Fruit fly (Drosophila melanogaster): Measurements from ENCODE around the gene CG7099.

Gene CG7099

DNA sequence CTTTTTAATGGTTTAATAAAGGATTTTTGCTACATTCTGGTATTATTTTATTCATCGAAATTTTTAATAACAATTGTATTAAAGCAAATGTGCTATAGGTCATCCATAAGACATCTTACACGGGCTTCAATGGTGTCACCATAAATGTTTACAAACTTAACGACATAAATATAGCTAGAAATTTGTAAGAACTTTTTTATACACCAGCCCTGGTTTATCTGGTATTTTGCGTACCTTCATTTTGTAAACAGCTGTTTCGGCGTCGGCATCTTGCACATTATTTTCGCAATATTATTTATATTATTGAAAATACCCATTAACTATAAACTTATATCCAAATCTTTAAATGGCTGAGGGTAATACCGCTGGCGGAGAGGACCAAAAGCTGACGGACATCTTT is 20.0 kb upstream of the CG7099 start, which contains the start of gene Tap42 (continued):
- TF ChIP-seq NfI (GFP tag; optimal IDR thresholded peaks at IDR 0.05): no peak
- TF ChIP-seq CG5180 (GFP tag; optimal IDR thresholded peaks at IDR 0.05): no peak
- no peak for TF ChIP-seq pros (GFP tag; optimal IDR thresholded peaks at IDR 0.05)
- peak; percentile 0 for TF ChIP-seq CG10147 (GFP tag; optimal IDR thresholded peaks at IDR 0.05)
- TF ChIP-seq D19B (GFP tag; optimal IDR thresholded peaks at IDR 0.05): no peak
- no peak for TF ChIP-seq tgo (GFP tag; IDR thresholded peaks at IDR 0.05)
- TF ChIP-seq CG10543 (GFP tag; optimal IDR thresholded peaks at IDR 0.05): peak; percentile 33

DNA sequence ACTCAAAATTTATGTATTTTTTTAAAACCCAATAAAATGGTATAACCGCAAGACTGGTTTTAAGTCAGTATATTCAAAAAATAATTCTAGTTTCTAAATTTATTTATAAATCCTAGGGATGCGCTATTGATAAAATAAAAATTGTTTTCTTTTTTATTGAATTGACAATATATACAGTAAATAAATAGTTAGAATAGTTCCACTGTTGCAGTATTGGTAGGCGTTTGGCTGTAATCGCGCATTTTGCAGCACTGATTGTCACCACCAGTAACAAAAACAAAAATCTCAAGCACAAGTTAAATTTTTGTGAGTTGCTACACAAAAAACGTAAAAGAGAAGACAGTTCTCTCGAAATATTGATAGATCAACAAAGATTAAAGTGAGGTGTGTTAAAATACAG is 18.4 kb upstream of the CG7099 start, which contains the start of gene CG31855:
Gene CG31855 (plus strand): TSS at position 265 of the 400 bp plus-strand sequence.
- TF ChIP-seq Hr3 (GFP tag; optimal IDR thresholded peaks at IDR 0.05) (peak; percentile 82), CG13424 (tag; optimal IDR thresholded peaks at IDR 0.05) (peak; percentile 69), jumu (GFP tag; optimal IDR thresholded peaks at IDR 0.05) (peak; percentile 62), CG12104 (GFP tag; optimal IDR thresholded peaks at IDR 0.05) (peak; percentile 67), ac (GFP tag; optimal IDR thresholded peaks at IDR 0.05) (no peak), ssp (GFP tag; IDR thresholded peaks at IDR 0.05) (peak; percentile 50), br (optimal IDR thresholded peaks at IDR 0.05) (no peak), sna (GFP tag; IDR thresholded peaks at IDR 0.05; ENCODE audit: partially characterized antibody) (no peak), bowl (GFP tag; IDR thresholded peaks at IDR 0.05) (no peak), oc (tag; optimal IDR thresholded peaks at IDR 0.05) (no peak), CG6683 (GFP tag; optimal IDR thresholded peaks at IDR 0.05) (peak; percentile 52), caup (GFP tag; optimal IDR thresholded peaks at IDR 0.05; ENCODE audit: severe bottlenecking) (peak; percentile 87), CG3847 (GFP tag; IDR thresholded peaks at IDR 0.05) (peak; percentile 91), Ets97D (GFP tag; optimal IDR thresholded peaks at IDR 0.05) (peak; percentile 72), wor (GFP tag; IDR thresholded peaks at IDR 0.05) (no peak; the same call in 1 of the 2 replicates), CG1024 (GFP tag; IDR thresholded peaks at IDR 0.05) (peak; percentile 69; the same call in 1 of the 2 replicates), Dip2 (GFP tag; IDR thresholded peaks at IDR 0.05) (no peak), Fer3 (tag; optimal IDR thresholded peaks at IDR 0.05) (peak; percentile 85), D (optimal IDR thresholded peaks at IDR 0.05) (no peak), D (GFP tag; optimal IDR thresholded peaks at IDR 0.05) (peak; percentile 56), CG11723 (GFP tag; optimal IDR thresholded peaks at IDR 0.05) (peak; percentile 63), CG4820 (GFP tag; optimal IDR thresholded peaks at IDR 0.05) (peak; percentile 59), zen2 (GFP tag; IDR thresholded peaks at IDR 0.05; ENCODE audit: partially characterized antibody) (no peak), chn (GFP tag; optimal IDR thresholded peaks at IDR 0.05) (peak; percentile 87), NC2β (GFP tag; optimal IDR thresholded peaks at IDR 0.05) (peak; percentile 73), Lhr (GFP tag; optimal IDR thresholded peaks at IDR 0.05) (peak; percentile 12), dpn (GFP tag; optimal IDR thresholded peaks at IDR 0.05) (peak; percentile 80 to 90), TFAM (GFP tag; optimal IDR thresholded peaks at IDR 0.05) (no peak), B-H1 (GFP tag; IDR thresholded peaks at IDR 0.05) (peak; percentile 19; the same call in 1 of the 3 replicates), Neu2 (GFP tag; optimal IDR thresholded peaks at IDR 0.05; ENCODE audit: borderline replicate concordance) (no peak), corto (GFP tag; optimal IDR thresholded peaks at IDR 0.05) (peak; percentile 40), pzg (GFP tag; optimal IDR thresholded peaks at IDR 0.05) (peak; percentile 63), Med (GFP tag) (peak; percentile 95), HHEX (GFP tag; optimal IDR thresholded peaks at IDR 0.05) (peak; percentile 77), CG6813 (GFP tag; optimal IDR thresholded peaks at IDR 0.05) (peak; percentile 56), amos (GFP tag; IDR thresholded peaks at IDR 0.05; ENCODE audit: partially characterized antibody) (no peak; the same call in 1 of the 2 replicates), dysf (GFP tag; IDR thresholded peaks at IDR 0.05) (peak; percentile 83), abd-A (tag; optimal IDR thresholded peaks at IDR 0.05) (no peak), otp (GFP tag; IDR thresholded peaks at IDR 0.05) (peak; percentile 53; the same call in 1 of the 3 replicates), pnt (GFP tag; optimal IDR thresholded peaks at IDR 0.05) (peak; percentile 47), CG8281 (tag; optimal IDR thresholded peaks at IDR 0.05) (peak; percentile 49), croc (GFP tag; conservative IDR thresholded peaks at IDR 0.05) (peak; percentile 53)

Measured in whole organism, embryonic.